Fruit fly (Drosophila melanogaster) whole organism, embryonic: ENCODE data around the gene Fdx1.

Source experiments
- Abd-B ChIP-seq: fragments of 200-800 bp; sonication (Bioruptor generic); optimal IDR thresholded peaks from 2 replicates; lab custom pipeline; 2018; ENCODE audit warnings: missing biosample characterization, mild to moderate bottlenecking, missing genetic modification characterization, moderate library complexity
- Adf1 ChIP-seq: fragments of 200-800 bp; sonication (Bioruptor generic); IDR thresholded peaks from 2 replicates; pipeline ENCODE4 v1.3.6; 2022; ENCODE audit warnings: missing biosample characterization, missing genetic modification characterization
- CG10654 ChIP-seq: fragments of 200-800 bp; sonication (Bioruptor generic); optimal IDR thresholded peaks from 2 replicates; lab custom pipeline; 2016; ENCODE audit warnings: missing biosample characterization, missing genetic modification characterization
- CG11456 ChIP-seq: fragments of 200-800 bp; sonication (Bioruptor generic); IDR thresholded peaks from 3 replicates; pipeline ENCODE4 v1.3.6; 2022; ENCODE audit warnings: missing biosample characterization, missing genetic modification characterization
- CG11723 ChIP-seq: fragments of 200-800 bp; sonication (Bioruptor generic); optimal IDR thresholded peaks from 2 replicates; lab custom pipeline; 2017; ENCODE audit warnings: missing biosample characterization, mild to moderate bottlenecking, missing genetic modification characterization
- CG12155 ChIP-seq: fragments of 200-800 bp; sonication (Bioruptor generic); optimal IDR thresholded peaks from 3 replicates; lab custom pipeline; 2016; ENCODE audit warnings: missing biosample characterization, missing genetic modification characterization
- CG13123 ChIP-seq: fragments of 200-800 bp; sonication (Bioruptor generic); optimal IDR thresholded peaks from 2 replicates; lab custom pipeline; 2016; ENCODE audit warnings: missing biosample characterization, missing genetic modification characterization
- CG13296 ChIP-seq: fragments of 200-800 bp; sonication (Bioruptor generic); optimal IDR thresholded peaks from 3 replicates; lab custom pipeline; 2018; ENCODE audit warnings: missing biosample characterization, mild to moderate bottlenecking, missing genetic modification characterization
- CG17359 ChIP-seq: fragments of 200-800 bp; sonication (Bioruptor generic); optimal IDR thresholded peaks from 3 replicates; lab custom pipeline; 2018; ENCODE audit warnings: missing biosample characterization, mild to moderate bottlenecking, missing genetic modification characterization, moderate library complexity
- CG32767 ChIP-seq: fragments of 200-800 bp; sonication (Bioruptor generic); IDR thresholded peaks from 2 replicates; pipeline ENCODE4 v1.3.6; 2022; ENCODE audit warnings: missing biosample characterization, missing genetic modification characterization
- CG3726 ChIP-seq: fragments of 200-800 bp; sonication (Bioruptor generic); IDR thresholded peaks from 3 replicates; pipeline ENCODE4, ENCODE4 v1.3.6; 2022; ENCODE audit warnings: missing biosample characterization, missing genetic modification characterization
- CG3995 ChIP-seq: fragments of 200-800 bp; sonication (Bioruptor generic); optimal IDR thresholded peaks from 3 replicates; lab custom pipeline; 2016; ENCODE audit warnings: missing biosample characterization, missing genetic modification characterization
- CG4282 ChIP-seq: fragments of 200-800 bp; sonication (Bioruptor generic); optimal IDR thresholded peaks from 2 replicates; lab custom pipeline; 2016; ENCODE audit warnings: missing biosample characterization, missing genetic modification characterization
- CG6175 ChIP-seq: fragments of 200-800 bp; sonication (Bioruptor generic); IDR thresholded peaks from 3 replicates; pipeline ENCODE4 v1.3.6; 2022; ENCODE audit warnings: missing biosample characterization, missing genetic modification characterization
- CG6272 ChIP-seq: fragments of 200-800 bp; sonication (Bioruptor generic); IDR thresholded peaks from 2 replicates; pipeline ENCODE4 v1.3.6; 2022; ENCODE audit warnings: missing biosample characterization, missing genetic modification characterization
- CG7357 ChIP-seq: fragments of 200-800 bp; sonication (Bioruptor generic); IDR thresholded peaks from 3 replicates; pipeline ENCODE4 v1.3.6; 2022; ENCODE audit warnings: missing biosample characterization, missing genetic modification characterization
- CG9215 ChIP-seq: fragments of 200-800 bp; sonication (Bioruptor generic); IDR thresholded peaks from 2 replicates; pipeline ENCODE4 v1.3.6; 2022; ENCODE audit warnings: missing biosample characterization, missing genetic modification characterization
- CG9609 ChIP-seq: fragments of 200-800 bp; sonication (Bioruptor generic); optimal IDR thresholded peaks from 3 replicates; lab custom pipeline; 2016; ENCODE audit warnings: missing biosample characterization, missing genetic modification characterization
- CTCF ChIP-seq: fragments of 200-800 bp; sonication (Bioruptor generic); optimal IDR thresholded peaks from 2 replicates; lab custom pipeline; 2017; ENCODE audit warnings: missing biosample characterization, mild to moderate bottlenecking, missing genetic modification characterization, moderate library complexity
- Fer1 ChIP-seq: fragments of 200-800 bp; sonication (Bioruptor generic); optimal IDR thresholded peaks from 2 replicates; lab custom pipeline; 2017; ENCODE audit warnings: missing biosample characterization, mild to moderate bottlenecking, missing genetic modification characterization
- Gsc ChIP-seq: fragments of 200-800 bp; sonication (Bioruptor generic); IDR thresholded peaks from 2 replicates; pipeline ENCODE4 v1.3.6; 2022; ENCODE audit warnings: missing biosample characterization, missing genetic modification characterization
- HHEX ChIP-seq: fragments of 200-800 bp; sonication (Bioruptor generic); optimal IDR thresholded peaks from 3 replicates; lab custom pipeline; 2017; ENCODE audit warnings: missing biosample characterization, mild to moderate bottlenecking, missing genetic modification characterization, missing genetic modification reagents
- HLH54F ChIP-seq: fragments of 200-800 bp; sonication (Bioruptor generic); optimal IDR thresholded peaks from 3 replicates; lab custom pipeline; 2016; ENCODE audit warnings: missing biosample characterization, missing genetic modification characterization
- HLHmδ ChIP-seq: fragments of 200-800 bp; sonication (Bioruptor generic); optimal IDR thresholded peaks from 2 replicates; lab custom pipeline; 2018; ENCODE audit warnings: missing biosample characterization, mild to moderate bottlenecking, missing genetic modification characterization, moderate library complexity
- Lim3 ChIP-seq: fragments of 200-800 bp; sonication (Bioruptor generic); IDR thresholded peaks from 2 replicates; pipeline ENCODE4 v1.3.6; 2022; ENCODE audit warnings: missing biosample characterization, missing genetic modification characterization
- Nf-YC ChIP-seq: fragments of 200-800 bp; optimal IDR thresholded peaks from 3 replicates; lab custom pipeline; 2019; ENCODE audit warnings: missing biosample characterization, mild to moderate bottlenecking, missing genetic modification characterization, moderate library complexity
- Optix ChIP-seq: fragments of 200-800 bp; sonication (Bioruptor generic); IDR thresholded peaks from 3 replicates; pipeline ENCODE4 v1.3.6; 2022; ENCODE audit warnings: missing biosample characterization, missing genetic modification characterization
- Side ChIP-seq: fragments of 200-800 bp; sonication (Bioruptor generic); optimal IDR thresholded peaks from 2 replicates; lab custom pipeline; 2016; ENCODE audit warnings: missing biosample characterization, missing genetic modification characterization
- Xbp1 ChIP-seq: fragments of 200-800 bp; sonication (Bioruptor generic); optimal IDR thresholded peaks from 3 replicates; lab custom pipeline; 2016; ENCODE audit warnings: missing biosample characterization, mild to moderate bottlenecking, missing genetic modification characterization
- abd-A ChIP-seq: fragments of 200-800 bp; sonication (Bioruptor generic); optimal IDR thresholded peaks from 3 replicates; lab custom pipeline; 2019; ENCODE audit warnings: missing biosample characterization, mild to moderate bottlenecking, missing genetic modification characterization, moderate library complexity
- bigmax ChIP-seq: fragments of 200-800 bp; sonication (Bioruptor generic); optimal IDR thresholded peaks from 2 replicates; lab custom pipeline; 2018; ENCODE audit warnings: missing biosample characterization, mild to moderate bottlenecking, missing genetic modification characterization
- cas ChIP-seq: fragments of 200-800 bp; sonication (Bioruptor generic); IDR thresholded peaks from 2 replicates; pipeline ENCODE4 v1.3.6; 2022; ENCODE audit warnings: missing biosample characterization, missing genetic modification characterization
- caup ChIP-seq: fragments of 200-800 bp; sonication (Bioruptor generic); optimal IDR thresholded peaks from 3 replicates; lab custom pipeline; 2017; ENCODE audit warnings: missing biosample characterization, mild to moderate bottlenecking, missing genetic modification characterization, moderate library complexity; ENCODE audit not compliant: severe bottlenecking
- chn ChIP-seq: fragments of 200-800 bp; sonication (Bioruptor generic); optimal IDR thresholded peaks from 2 replicates; lab custom pipeline; 2016; ENCODE audit warnings: missing biosample characterization, missing genetic modification characterization
- dati ChIP-seq: fragments of 200-800 bp; sonication (Bioruptor generic); IDR thresholded peaks from 2 replicates; pipeline ENCODE4 v1.3.6; 2022; ENCODE audit warnings: missing biosample characterization, missing genetic modification characterization
- fd102C ChIP-seq: fragments of 200-800 bp; sonication (Bioruptor generic); optimal IDR thresholded peaks from 2 replicates; lab custom pipeline; 2018; ENCODE audit warnings: missing biosample characterization, mild to moderate bottlenecking, missing genetic modification characterization, moderate library complexity
- grau ChIP-seq: fragments of 200-800 bp; optimal IDR thresholded peaks from 3 replicates; lab custom pipeline; 2019; ENCODE audit warnings: missing biosample characterization, mild to moderate bottlenecking, missing genetic modification characterization, moderate library complexity
- jing ChIP-seq: fragments of 200-800 bp; sonication (Bioruptor generic); optimal IDR thresholded peaks from 2 replicates; lab custom pipeline; 2018; ENCODE audit warnings: missing biosample characterization, mild to moderate bottlenecking, missing genetic modification characterization
- kay ChIP-seq: fragments of 200-800 bp; sonication (Bioruptor generic); optimal IDR thresholded peaks from 2 replicates; lab custom pipeline; 2016; ENCODE audit warnings: missing biosample characterization, missing genetic modification characterization
- lmd ChIP-seq: fragments of 200-800 bp; sonication (Bioruptor generic); IDR thresholded peaks from 2 replicates; pipeline ENCODE4 v1.3.6; 2022; ENCODE audit warnings: missing biosample characterization, missing genetic modification characterization
- mld ChIP-seq: fragments of 200-800 bp; sonication (Bioruptor generic); IDR thresholded peaks from 3 replicates; pipeline ENCODE4 v1.3.6; 2022; ENCODE audit warnings: missing biosample characterization, missing genetic modification characterization; ENCODE audit not compliant: partially characterized antibody
- odd ChIP-seq: fragments of 200-800 bp; sonication (Bioruptor generic); optimal IDR thresholded peaks from 2 replicates; lab custom pipeline; 2017; ENCODE audit warnings: missing biosample characterization, mild to moderate bottlenecking, missing genetic modification characterization
- row ChIP-seq: fragments of 200-800 bp; sonication (Bioruptor generic); IDR thresholded peaks from 3 replicates; pipeline ENCODE4 v1.3.6; 2022; ENCODE audit warnings: missing biosample characterization, missing genetic modification characterization
- schlank ChIP-seq: fragments of 200-800 bp; sonication (Bioruptor generic); optimal IDR thresholded peaks from 2 replicates; lab custom pipeline; 2018; ENCODE audit warnings: missing biosample characterization, mild to moderate bottlenecking, missing genetic modification characterization
- sima ChIP-seq: fragments of 200-800 bp; sonication (Bioruptor generic); optimal IDR thresholded peaks from 2 replicates; lab custom pipeline; 2016; ENCODE audit warnings: missing biosample characterization, missing genetic modification characterization
- slbo ChIP-seq: fragments of 200-800 bp; sonication (Bioruptor generic); IDR thresholded peaks from 2 replicates; pipeline ENCODE4 v1.3.6; 2022; ENCODE audit warnings: missing biosample characterization, missing genetic modification characterization
- sqz ChIP-seq: fragments of 200-800 bp; sonication (Bioruptor generic); optimal IDR thresholded peaks from 3 replicates; lab custom pipeline; 2018; ENCODE audit warnings: missing biosample characterization, mild to moderate bottlenecking, missing genetic modification characterization
- toy ChIP-seq: fragments of 200-800 bp; sonication (Bioruptor generic); IDR thresholded peaks from 2 replicates; pipeline ENCODE4 v1.3.6; 2022; ENCODE audit warnings: missing biosample characterization, missing genetic modification characterization
- wek ChIP-seq: fragments of 200-800 bp; sonication (Bioruptor generic); optimal IDR thresholded peaks from 3 replicates; lab custom pipeline; 2018; ENCODE audit warnings: missing biosample characterization, mild to moderate bottlenecking, missing genetic modification characterization, moderate library complexity
- zfh1 ChIP-seq: fragments of 200-800 bp; sonication (Bioruptor generic); IDR thresholded peaks from 3 replicates; pipeline ENCODE4 v1.3.6; 2022; ENCODE audit warnings: missing biosample characterization, missing genetic modification characterization

Fdx1 gene

DNA sequence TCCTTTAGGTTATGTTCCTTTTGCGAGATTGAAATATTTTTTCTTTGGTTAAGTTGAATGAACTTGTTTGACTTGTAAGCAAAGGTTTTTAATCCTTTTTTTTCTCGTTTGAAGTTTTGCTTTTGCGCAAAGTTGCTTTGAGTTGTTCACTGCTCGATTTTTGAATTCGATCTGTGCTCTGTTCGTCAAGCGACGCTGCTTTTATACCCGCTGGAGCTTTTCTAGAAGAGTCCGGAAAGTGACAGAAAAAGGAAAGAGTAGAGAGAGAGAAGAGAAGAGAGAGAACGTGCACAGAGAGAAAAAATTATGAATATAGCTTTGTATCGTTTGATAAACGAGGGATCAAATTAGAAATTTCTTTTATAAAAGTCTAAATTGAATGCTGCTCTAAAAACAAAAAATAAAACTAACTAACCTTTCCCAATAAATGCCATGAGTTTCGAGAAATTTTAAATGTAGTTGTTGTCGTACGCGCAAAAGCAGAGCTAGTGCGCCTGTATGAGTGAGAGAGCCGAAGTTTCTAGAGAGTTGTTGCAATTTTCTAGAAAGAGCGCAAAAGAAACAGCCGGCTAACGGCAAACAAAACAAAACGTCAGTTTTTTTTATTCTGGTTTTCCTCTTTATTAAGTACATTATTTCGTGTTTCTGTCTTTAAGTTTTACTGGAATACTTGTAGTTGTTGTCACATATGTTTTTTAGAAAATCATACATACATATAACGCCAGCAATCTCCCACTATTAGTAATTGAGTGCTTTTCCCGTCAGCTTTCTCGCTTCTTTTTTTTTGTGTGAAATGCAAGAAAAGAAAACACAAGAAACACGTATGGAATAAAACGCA lies 6.4 kb upstream of the Fdx1 start, which contains the start of gene Hsp26 (continued):
- TF ChIP-seq Xbp1 (GFP tag; lab: Kevin White, UChicago) (peak; percentile 89), lmd (GFP tag; lab: Robert Waterston, UW) (peak; percentile 77), CG6272 (GFP tag; lab: Robert Waterston, UW) (peak; percentile 55; the same call in 1 of the 2 replicates), CG4282 (GFP tag; lab: Kevin White, UChicago) (no peak), Fer1 (GFP tag; lab: Kevin White, UChicago) (peak; percentile 86), CG10654 (peak; percentile 56), CG3995 (peak; percentile 12), chn (GFP tag; lab: Kevin White, UChicago) (peak; percentile 79), HLHmδ (GFP tag; lab: Kevin White, UChicago) (no peak), dati (0 out of 2 replicates have a peak, but pooled peaks have one; percentile 19), caup (GFP tag; lab: Kevin White, UChicago) (peak; percentile 83), CG11456 (peak; percentile 61; the same call in 1 of the 3 replicates), jing (GFP tag; lab: Kevin White, UChicago) (peak; percentile 57), CG13123 (peak; percentile 64), bigmax (GFP tag; lab: Kevin White, UChicago) (peak; percentile 62), Nf-YC (tag; lab: Kevin White, UChicago) (peak; percentile 51), sima (GFP tag; lab: Kevin White, UChicago) (peak; percentile 38), schlank (tag; lab: Kevin White, UChicago) (peak; percentile 8), Gsc (GFP tag; lab: Robert Waterston, UW) (no peak), Adf1 (GFP tag; lab: Robert Waterston, UW) (peak; percentile 56), cas (GFP tag; lab: Robert Waterston, UW) (peak; percentile 49; the same call in 1 of the 2 replicates), Side (GFP tag; lab: Kevin White, UChicago) (peak; percentile 90), fd102C (GFP tag; lab: Kevin White, UChicago) (peak; percentile 27), odd (peak; percentile 86), grau (tag; lab: Kevin White, UChicago) (peak; percentile 84), Lim3 (GFP tag; lab: Robert Waterston, UW) (no peak), CG7357 (GFP tag; lab: Robert Waterston, UW) (peak; percentile 61), kay (GFP tag; lab: Kevin White, UChicago) (peak; percentile 81), sqz (GFP tag; lab: Kevin White, UChicago) (peak; percentile 58), CG6175 (no peak), CG32767 (GFP tag; lab: Robert Waterston, UW) (peak; percentile 86), CG3726 (GFP tag; lab: Robert Waterston, UW) (0 out of 3 replicates have a peak, but pooled peaks have one; percentile 47), CG9609 (GFP tag; lab: Kevin White, UChicago) (peak; percentile 82), Optix (peak; percentile 23; the same call in 1 of the 3 replicates), row (GFP tag; lab: Robert Waterston, UW) (peak; percentile 93), HLH54F (GFP tag; lab: Kevin White, UChicago) (peak; percentile 82), Abd-B (GFP tag; lab: Kevin White, UChicago) (peak; percentile 37), slbo (GFP tag; lab: Robert Waterston, UW) (peak; percentile 85), CG12155 (GFP tag; lab: Kevin White, UChicago) (peak; percentile 83), zfh1 (GFP tag; lab: Robert Waterston, UW) (peak; percentile 81), abd-A (no peak), CG11723 (GFP tag; lab: Kevin White, UChicago) (peak; percentile 59), HHEX (GFP tag; lab: Kevin White, UChicago) (peak; percentile 72), CG17359 (tag; lab: Kevin White, UChicago) (peak; percentile 86), wek (GFP tag; lab: Kevin White, UChicago) (peak; percentile 26), CG9215 (no peak), mld (GFP tag; lab: Robert Waterston, UW) (no peak), CTCF (GFP tag; lab: Kevin White, UChicago) (peak; percentile 15), CG13296 (GFP tag; lab: Kevin White, UChicago) (peak; percentile 77), toy (GFP tag; lab: Robert Waterston, UW) (no peak)
